Fruit fly (Drosophila melanogaster): Measurements from ENCODE around the gene CTCF.

CTCF gene

DNA sequence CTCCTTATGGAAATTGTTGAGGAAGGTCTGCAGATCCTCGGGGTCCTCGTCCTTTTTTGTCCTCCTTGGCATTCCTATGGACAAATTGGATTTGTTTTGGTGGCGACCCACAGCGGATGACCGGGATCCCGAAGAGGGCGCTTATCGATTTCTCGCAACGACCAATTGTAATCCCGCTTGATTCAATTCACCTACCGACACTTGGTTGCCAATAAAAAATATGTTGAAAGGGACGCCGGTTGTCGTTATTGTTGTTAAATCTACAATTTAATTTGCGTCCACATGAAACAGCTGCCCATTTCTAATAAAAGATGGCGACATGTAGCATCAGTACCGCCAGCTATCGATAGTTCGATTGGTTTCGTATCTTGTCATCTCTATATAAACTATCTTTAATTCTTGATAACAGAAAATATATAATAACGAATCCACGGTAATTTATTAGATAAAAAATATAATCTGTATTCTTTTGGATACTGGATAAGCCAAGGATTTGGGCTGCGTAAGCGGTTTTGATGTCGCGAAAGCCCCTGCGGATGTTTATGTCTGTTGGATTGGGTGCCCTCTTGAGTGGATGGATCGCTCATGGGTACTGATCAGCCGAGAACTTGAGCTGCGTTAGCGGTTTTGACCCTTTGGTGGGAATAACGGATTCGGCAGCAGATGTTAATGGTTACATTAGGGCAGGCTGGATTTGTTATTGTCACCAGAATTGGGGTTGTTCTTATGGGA is at the start of gene CTCF (continued):
- TF ChIP-seq CG1602 (GFP tag; optimal IDR thresholded peaks at IDR 0.05) (peak; percentile 3), sna (GFP tag; IDR thresholded peaks at IDR 0.05; ENCODE audit: partially characterized antibody) (peak; percentile 77), hb (GFP tag; IDR thresholded peaks at IDR 0.05; ENCODE audit: partially characterized antibody) (peak; percentile 65; the same call in 2 of the 3 replicates), Dbx (GFP tag; IDR thresholded peaks at IDR 0.05) (0 out of 3 replicates have a peak, but pooled peaks have one; percentile 23), prd (optimal IDR thresholded peaks at IDR 0.05) (no peak), prd (GFP tag; IDR thresholded peaks at IDR 0.05) (peak; percentile 80), hkb (optimal IDR thresholded peaks at IDR 0.05) (no peak), hkb (GFP tag; IDR thresholded peaks at IDR 0.05) (0 out of 2 replicates have a peak, but pooled peaks have one; percentile 31), emc (GFP tag; optimal IDR thresholded peaks at IDR 0.05) (no peak), stwl (tag; optimal IDR thresholded peaks at IDR 0.05) (peak; percentile 67), CG2889 (GFP tag; IDR thresholded peaks at IDR 0.05) (no peak), CG2116 (GFP tag; optimal IDR thresholded peaks at IDR 0.05) (peak; percentile 73), zen (tag; optimal IDR thresholded peaks at IDR 0.05) (peak; percentile 18), CG10979 (tag; optimal IDR thresholded peaks at IDR 0.05) (peak; percentile 40), yki (optimal IDR thresholded peaks at IDR 0.05) (no peak), CG12744 (GFP tag; optimal IDR thresholded peaks at IDR 0.05) (no peak), Myb (GFP tag; optimal IDR thresholded peaks at IDR 0.05) (peak; percentile 60), CG13287 (GFP tag; IDR thresholded peaks at IDR 0.05; ENCODE audit: partially characterized antibody) (peak; percentile 94), Neu2 (GFP tag; optimal IDR thresholded peaks at IDR 0.05; ENCODE audit: borderline replicate concordance) (no peak), Meics (GFP tag; optimal IDR thresholded peaks at IDR 0.05) (peak; percentile 77), CG10565 (GFP tag; optimal IDR thresholded peaks at IDR 0.05) (no peak), vfl (GFP tag; optimal IDR thresholded peaks at IDR 0.05) (no peak), bowl (GFP tag; IDR thresholded peaks at IDR 0.05) (no peak), lilli (GFP tag; optimal IDR thresholded peaks at IDR 0.05) (peak; percentile 46), pros (GFP tag; optimal IDR thresholded peaks at IDR 0.05) (peak; percentile 12), peb (GFP tag; IDR thresholded peaks at IDR 0.05) (peak; percentile 43; the same call in 1 of the 2 replicates), usp (GFP tag; optimal IDR thresholded peaks at IDR 0.05) (no peak), Mad (GFP tag; optimal IDR thresholded peaks at IDR 0.05) (peak; percentile 17), Hey (tag; optimal IDR thresholded peaks at IDR 0.05) (no peak), dmrt11E (tag; optimal IDR thresholded peaks at IDR 0.05) (peak; percentile 32), CG12219 (GFP tag; optimal IDR thresholded peaks at IDR 0.05) (no peak), kay (GFP tag; optimal IDR thresholded peaks at IDR 0.05) (no peak), bsh (GFP tag; optimal IDR thresholded peaks at IDR 0.05) (peak in 1 of 2 experiments; percentile 34), tin (GFP tag; optimal IDR thresholded peaks at IDR 0.05) (peak; percentile 15), tx (GFP tag; optimal IDR thresholded peaks at IDR 0.05) (no peak), trem (tag; optimal IDR thresholded peaks at IDR 0.05) (peak; percentile 91), sob (GFP tag; IDR thresholded peaks at IDR 0.05) (no peak), sens (GFP tag) (peak; percentile 87), fd96Cb (tag; optimal IDR thresholded peaks at IDR 0.05) (peak; percentile 25), CG8290 (GFP tag; optimal IDR thresholded peaks at IDR 0.05) (peak; percentile 59), CG8290 (tag; optimal IDR thresholded peaks at IDR 0.05) (peak in 1 of 2 experiments; percentile 55), CG1024 (GFP tag; IDR thresholded peaks at IDR 0.05) (peak; percentile 13; the same call in 1 of the 2 replicates), exex (tag; optimal IDR thresholded peaks at IDR 0.05) (peak; percentile 74), onecut (GFP tag; IDR thresholded peaks at IDR 0.05) (peak; percentile 89), NfI (GFP tag; optimal IDR thresholded peaks at IDR 0.05) (peak; percentile 46), vnd (GFP tag; IDR thresholded peaks at IDR 0.05; ENCODE audit: partially characterized antibody) (peak; percentile 65; the same call in 2 of the 3 replicates), CG33557 (GFP tag; optimal IDR thresholded peaks at IDR 0.05) (peak; percentile 38), CG30020 (tag; optimal IDR thresholded peaks at IDR 0.05) (peak; percentile 22), CG2875 (GFP tag; optimal IDR thresholded peaks at IDR 0.05) (peak; percentile 12), HLH3B (GFP tag; IDR thresholded peaks at IDR 0.05) (peak; percentile 51)
